Fruit fly (Drosophila melanogaster) whole organism, embryonic: ENCODE measurements around the gene Cp16.

ENCODE experiments used
- Abd-B ChIP-seq: fragments of 200-800 bp; sonication (Bioruptor generic); optimal IDR thresholded peaks from 2 replicates; lab custom pipeline; 2018; ENCODE audit warnings: missing biosample characterization, mild to moderate bottlenecking, missing genetic modification characterization, moderate library complexity
- B-H2 ChIP-seq: fragments of 200-800 bp; sonication (Bioruptor generic); optimal IDR thresholded peaks from 2 replicates; lab custom pipeline; 2018; ENCODE audit warnings: missing biosample characterization, mild to moderate bottlenecking, missing genetic modification characterization
- BEAF-32 ChIP-seq: fragments of 200-800 bp; sonication (Bioruptor generic); optimal IDR thresholded peaks from 3 replicates; lab custom pipeline; 2017; ENCODE audit warnings: missing biosample characterization, missing genetic modification characterization, mild to moderate bottlenecking, moderate library complexity, missing genetic modification reagents
- CG10274 ChIP-seq: fragments of 200-800 bp; sonication (Bioruptor generic); optimal IDR thresholded peaks from 3 replicates; lab custom pipeline; 2017; ENCODE audit warnings: missing biosample characterization, mild to moderate bottlenecking, missing genetic modification characterization
- CG11085 ChIP-seq: fragments of 200-800 bp; sonication (Bioruptor generic); IDR thresholded peaks from 2 replicates; pipeline ENCODE4 v1.3.6; 2022; ENCODE audit warnings: missing biosample characterization, missing genetic modification characterization
- CG11093 ChIP-seq: fragments of 200-800 bp; sonication (Bioruptor generic); IDR thresholded peaks from 3 replicates; pipeline ENCODE4 v1.3.6; 2022; ENCODE audit warnings: missing biosample characterization, missing genetic modification characterization
- CG13624 ChIP-seq: fragments of 200-800 bp; sonication (Bioruptor generic); optimal IDR thresholded peaks from 2 replicates; lab custom pipeline; 2016; ENCODE audit warnings: missing biosample characterization, missing genetic modification characterization
- CG14050 ChIP-seq: fragments of 200-800 bp; sonication (Bioruptor generic); IDR thresholded peaks from 3 replicates; pipeline ENCODE4 v1.3.6; 2022; ENCODE audit warnings: missing biosample characterization, missing genetic modification characterization
- CG14441 ChIP-seq: fragments of 200-800 bp; sonication (Bioruptor generic); IDR thresholded peaks from 2 replicates; pipeline ENCODE4 v1.3.6; 2022; ENCODE audit warnings: missing biosample characterization, missing genetic modification characterization
- CG14965 ChIP-seq: fragments of 200-800 bp; sonication (Bioruptor generic); optimal IDR thresholded peaks from 2 replicates; lab custom pipeline; 2016; ENCODE audit warnings: missing biosample characterization, missing genetic modification characterization, borderline replicate concordance
- CG1529 ChIP-seq: fragments of 200-800 bp; sonication (Bioruptor generic); optimal IDR thresholded peaks from 3 replicates; lab custom pipeline; 2018; ENCODE audit warnings: missing biosample characterization, missing genetic modification characterization
- CG1602 ChIP-seq: fragments of 200-800 bp; sonication (Bioruptor generic); optimal IDR thresholded peaks from 3 replicates; lab custom pipeline; 2016; ENCODE audit warnings: missing biosample characterization, missing genetic modification characterization
- CG17568 ChIP-seq: fragments of 200-800 bp; sonication (Bioruptor generic); optimal IDR thresholded peaks from 2 replicates; lab custom pipeline; 2018; ENCODE audit warnings: missing biosample characterization, mild to moderate bottlenecking, missing genetic modification characterization, moderate library complexity
- CG17912 ChIP-seq: fragments of 200-800 bp; sonication (Bioruptor generic); optimal IDR thresholded peaks from 2 replicates; lab custom pipeline; 2018; ENCODE audit warnings: missing biosample characterization, mild to moderate bottlenecking, missing genetic modification characterization
- CG18764 ChIP-seq: fragments of 200-800 bp; sonication (Bioruptor generic); optimal IDR thresholded peaks from 3 replicates; lab custom pipeline; 2016; ENCODE audit warnings: missing biosample characterization, missing genetic modification characterization
- CG3065 ChIP-seq: fragments of 200-800 bp; sonication (Bioruptor generic); optimal IDR thresholded peaks from 2 replicates; lab custom pipeline; 2016; ENCODE audit warnings: missing biosample characterization, missing genetic modification characterization
- CG3281 ChIP-seq: fragments of 200-800 bp; sonication (Bioruptor generic); optimal IDR thresholded peaks from 3 replicates; lab custom pipeline; 2017; ENCODE audit warnings: missing biosample characterization, mild to moderate bottlenecking, missing genetic modification characterization
- CG33213 ChIP-seq: fragments of 200-800 bp; sonication (Bioruptor generic); optimal IDR thresholded peaks from 3 replicates; lab custom pipeline; 2016; ENCODE audit warnings: missing biosample characterization, missing genetic modification characterization
- CG3407 ChIP-seq: fragments of 200-800 bp; sonication (Bioruptor generic); optimal IDR thresholded peaks from 2 replicates; lab custom pipeline; 2018; ENCODE audit warnings: missing biosample characterization, mild to moderate bottlenecking, missing genetic modification characterization
- CG34224 ChIP-seq: fragments of 200-800 bp; sonication (Bioruptor generic); IDR thresholded peaks from 3 replicates; pipeline ENCODE4 v1.3.6; 2022; ENCODE audit warnings: missing biosample characterization, missing genetic modification characterization; ENCODE audit not compliant: partially characterized antibody
- CG43689 ChIP-seq: fragments of 200-800 bp; sonication (Bioruptor generic); IDR thresholded peaks from 2 replicates; pipeline ENCODE4 v1.3.6; 2022; ENCODE audit warnings: missing biosample characterization, missing genetic modification characterization
- CG6683 ChIP-seq: fragments of 200-800 bp; sonication (Bioruptor generic); optimal IDR thresholded peaks from 2 replicates; lab custom pipeline; 2017; ENCODE audit warnings: missing biosample characterization, mild to moderate bottlenecking, missing genetic modification characterization, missing genetic modification reagents
- CG7357 ChIP-seq: fragments of 200-800 bp; sonication (Bioruptor generic); IDR thresholded peaks from 3 replicates; pipeline ENCODE4 v1.3.6; 2022; ENCODE audit warnings: missing biosample characterization, missing genetic modification characterization
- CG8478 ChIP-seq: fragments of >200 bp; optimal IDR thresholded peaks from 2 replicates; lab custom pipeline; 2018
- CG8924 ChIP-seq: fragments of 200-800 bp; optimal IDR thresholded peaks from 3 replicates; lab custom pipeline; 2019; ENCODE audit warnings: missing biosample characterization, mild to moderate bottlenecking, missing genetic modification characterization, moderate library complexity
- CG8944 ChIP-seq: fragments of 200-800 bp; sonication (Bioruptor generic); optimal IDR thresholded peaks from 3 replicates; lab custom pipeline; 2016; ENCODE audit warnings: missing biosample characterization, missing genetic modification characterization
- CG9609 ChIP-seq: fragments of 200-800 bp; sonication (Bioruptor generic); optimal IDR thresholded peaks from 3 replicates; lab custom pipeline; 2016; ENCODE audit warnings: missing biosample characterization, missing genetic modification characterization
- CG9727 ChIP-seq: fragments of 200-800 bp; sonication (Bioruptor generic); optimal IDR thresholded peaks from 3 replicates; lab custom pipeline; 2017; ENCODE audit warnings: missing biosample characterization, mild to moderate bottlenecking, missing genetic modification characterization
- CoRest ChIP-seq: fragments of 200-800 bp; sonication (Bioruptor generic); optimal IDR thresholded peaks from 3 replicates; lab custom pipeline; 2018; ENCODE audit warnings: missing biosample characterization, mild to moderate bottlenecking, missing genetic modification characterization, moderate library complexity
- CrebB ChIP-seq: fragments of 200-800 bp; sonication (Bioruptor generic); optimal IDR thresholded peaks from 3 replicates; lab custom pipeline; 2018; ENCODE audit warnings: missing biosample characterization, mild to moderate bottlenecking, missing genetic modification characterization
- Dp ChIP-seq: fragments of 200-800 bp; sonication (Bioruptor generic); optimal IDR thresholded peaks from 2 replicates; lab custom pipeline; 2018; ENCODE audit warnings: missing biosample characterization, mild to moderate bottlenecking, missing genetic modification characterization, moderate library complexity
- Dref ChIP-seq: fragments of 200-800 bp; sonication (Bioruptor generic); IDR thresholded peaks from 2 replicates; pipeline ENCODE4 v1.3.6; 2022; ENCODE audit warnings: missing biosample characterization, missing genetic modification characterization
- HLH54F ChIP-seq: fragments of 200-800 bp; sonication (Bioruptor generic); optimal IDR thresholded peaks from 3 replicates; lab custom pipeline; 2016; ENCODE audit warnings: missing biosample characterization, missing genetic modification characterization
- HmgD ChIP-seq: fragments of 200-800 bp; sonication (Bioruptor generic); optimal IDR thresholded peaks from 3 replicates; lab custom pipeline; 2016; ENCODE audit warnings: missing biosample characterization, missing genetic modification characterization
- Hr51 ChIP-seq, 2 experiments: fragments of 200-800 bp; sonication (Bioruptor generic); optimal IDR thresholded peaks; 2 replicates in 1 of 2; 3 replicates in 1 of 2; lab custom pipeline; 2016 to 2018; ENCODE audit warnings: missing biosample characterization in 2 of 2, missing genetic modification characterization in 2 of 2, mild to moderate bottlenecking in 1 of 2, moderate library complexity in 1 of 2
- NC2β ChIP-seq: fragments of 200-800 bp; sonication (Bioruptor generic); optimal IDR thresholded peaks from 2 replicates; lab custom pipeline; 2016; ENCODE audit warnings: missing biosample characterization, missing genetic modification characterization
- NFAT ChIP-seq: fragments of 200-800 bp; sonication (Bioruptor generic); IDR thresholded peaks from 2 replicates; pipeline ENCODE4 v1.3.6; 2022; ENCODE audit warnings: missing biosample characterization, missing genetic modification characterization
- Opbp ChIP-seq: fragments of 200-800 bp; sonication (Bioruptor generic); IDR thresholded peaks from 3 replicates; pipeline ENCODE4 v1.3.6; 2022; ENCODE audit warnings: missing biosample characterization, missing genetic modification characterization; ENCODE audit not compliant: partially characterized antibody
- exex ChIP-seq: fragments of 200-800 bp; sonication (Bioruptor generic); optimal IDR thresholded peaks from 4 replicates; lab custom pipeline; 2018; ENCODE audit warnings: missing biosample characterization, mild to moderate bottlenecking, missing genetic modification characterization, moderate library complexity
- eyg ChIP-seq: fragments of 200-800 bp; sonication (Bioruptor generic); optimal IDR thresholded peaks from 3 replicates; lab custom pipeline; 2016; ENCODE audit warnings: missing biosample characterization, missing genetic modification characterization
- jumu ChIP-seq: fragments of 200-800 bp; sonication (Bioruptor generic); optimal IDR thresholded peaks from 3 replicates; lab custom pipeline; 2016; ENCODE audit warnings: missing biosample characterization, missing genetic modification characterization
- kay ChIP-seq: fragments of 200-800 bp; sonication (Bioruptor generic); optimal IDR thresholded peaks from 2 replicates; lab custom pipeline; 2016; ENCODE audit warnings: missing biosample characterization, missing genetic modification characterization
- kni ChIP-seq: fragments of 200-800 bp; sonication (Bioruptor generic); optimal IDR thresholded peaks from 3 replicates; lab custom pipeline; 2017; ENCODE audit warnings: mild to moderate bottlenecking, missing biosample characterization, missing genetic modification reagents, missing genetic modification characterization
- knrl ChIP-seq: fragments of 200-800 bp; sonication (Bioruptor generic); IDR thresholded peaks from 3 replicates; pipeline ENCODE4 v1.3.6; 2022; ENCODE audit warnings: missing biosample characterization, missing genetic modification characterization; ENCODE audit not compliant: partially characterized antibody
- p53 ChIP-seq: fragments of 200-800 bp; sonication (Bioruptor generic); optimal IDR thresholded peaks from 2 replicates; lab custom pipeline; 2016; ENCODE audit warnings: missing biosample characterization, missing genetic modification characterization
- pan ChIP-seq, 4 experiments: fragments of >200 bp in 3 of 4; fragments of 200-800 bp in 1 of 4; sonication (Bioruptor generic) in 1 of 4; optimal IDR thresholded peaks in 3 of 4; IDR thresholded peaks in 1 of 4; 2 replicates each; pipeline versions ENCODE4 v1.3.6 to Lab custom; 2017 to 2022; ENCODE audit warnings: missing biosample characterization in 2 of 4, missing genetic modification characterization in 2 of 4, mixed read lengths in 1 of 4
- run ChIP-seq: fragments of 200-800 bp; sonication (Bioruptor generic); optimal IDR thresholded peaks from 3 replicates; lab custom pipeline; 2018; ENCODE audit warnings: missing biosample characterization, mild to moderate bottlenecking, missing genetic modification characterization
- sr ChIP-seq: fragments of 200-800 bp; sonication (Bioruptor generic); IDR thresholded peaks from 3 replicates; pipeline ENCODE4 v1.3.6; 2022; ENCODE audit warnings: missing biosample characterization, missing genetic modification characterization
- wdn ChIP-seq: fragments of 200-800 bp; sonication (Bioruptor generic); IDR thresholded peaks from 2 replicates; pipeline ENCODE4 v1.3.6; 2022; ENCODE audit warnings: missing biosample characterization, missing genetic modification characterization
- zf30C ChIP-seq: fragments of 200-800 bp; sonication (Bioruptor generic); optimal IDR thresholded peaks from 3 replicates; lab custom pipeline; 2018; ENCODE audit warnings: missing biosample characterization, mild to moderate bottlenecking, missing genetic modification characterization

Cp16 gene

DNA sequence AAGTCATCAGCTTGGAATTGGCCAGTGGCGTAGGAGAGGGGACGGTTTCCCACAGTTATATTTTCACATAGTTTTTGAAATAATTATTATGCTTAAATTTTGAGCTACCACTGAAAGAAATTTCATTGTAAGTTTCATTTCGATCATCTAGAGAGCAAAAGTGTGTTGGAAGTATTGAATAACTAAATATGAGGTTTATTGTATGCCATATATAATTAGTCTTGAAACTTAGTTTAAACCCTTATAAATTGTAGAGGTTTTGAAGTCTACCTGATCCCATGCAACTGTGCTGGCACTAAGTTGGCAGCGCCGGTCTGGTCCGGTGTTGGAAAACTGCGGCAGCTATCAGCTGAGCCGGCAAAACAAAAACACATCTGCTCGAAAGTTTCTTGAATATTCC is 10.6 kb upstream of the Cp16 start, which contains the start of the genes CG32022 and CG6511 (continued):
- TF ChIP-seq CG9609 (GFP tag; lab: Kevin White, UChicago) (peak; percentile 98), CG13624 (GFP tag; lab: Kevin White, UChicago) (peak; percentile 98), CG11093 (peak; percentile 97; the same call in 2 of the 3 replicates), CG8944 (GFP tag; lab: Kevin White, UChicago) (peak; percentile 97), eyg (GFP tag; lab: Kevin White, UChicago) (peak; percentile 95), Hr51 (GFP tag; optimal IDR thresholded peaks at IDR 0.05; lab: Kevin White, UChicago) (peak; percentile 97), Dp (GFP tag; lab: Kevin White, UChicago) (peak; percentile 46), HLH54F (GFP tag; lab: Kevin White, UChicago) (peak; percentile 99), p53 (GFP tag; lab: Kevin White, UChicago) (peak; percentile 91), NFAT (GFP tag; lab: Robert Waterston, UW) (peak; percentile 95), Opbp (GFP tag; lab: Robert Waterston, UW) (no peak), NC2β (GFP tag; lab: Kevin White, UChicago) (peak; percentile 95), CG14050 (peak; percentile 94), CG18764 (GFP tag; lab: Kevin White, UChicago) (peak; percentile 96), Dref (GFP tag; lab: Robert Waterston, UW) (peak; percentile 41), CG3065 (GFP tag; lab: Kevin White, UChicago) (peak; percentile 92), CG33213 (GFP tag; lab: Kevin White, UChicago) (peak; percentile 95), CG14965 (GFP tag; lab: Kevin White, UChicago) (peak; percentile 52), B-H2 (GFP tag; lab: Kevin White, UChicago) (peak; percentile 98), sr (peak; percentile 58; the same call in 1 of the 3 replicates), CG10274 (GFP tag; lab: Kevin White, UChicago) (peak; percentile 99), CG3281 (GFP tag; lab: Kevin White, UChicago) (peak; percentile 97), BEAF-32 (GFP tag; lab: Kevin White, UChicago) (peak; percentile 49), zf30C (peak; percentile 69), CG17912 (GFP tag; lab: Kevin White, UChicago) (peak; percentile 86), kni (GFP tag; lab: Kevin White, UChicago) (peak; percentile 92), CG9727 (GFP tag; lab: Kevin White, UChicago) (peak; percentile 97), CG14441 (GFP tag; lab: Robert Waterston, UW) (peak; percentile 95), CrebB (tag; lab: Kevin White, UChicago) (peak; percentile 94), kay (GFP tag; lab: Kevin White, UChicago) (peak; percentile 96), run (tag; lab: Kevin White, UChicago) (peak; percentile 86), CG17568 (GFP tag; lab: Kevin White, UChicago) (no peak), CG1529 (GFP tag; lab: Kevin White, UChicago) (peak; percentile 93), HmgD (peak; percentile 95), CG11085 (peak; percentile 93), CG8478 (lab: Kevin White, UChicago) (no peak), Abd-B (GFP tag; lab: Kevin White, UChicago) (peak; percentile 99), CG6683 (peak; percentile 86), CG43689 (GFP tag; lab: Robert Waterston, UW) (peak; percentile 84), knrl (no peak; the same call in 2 of the 3 replicates), CG34224 (GFP tag; lab: Robert Waterston, UW) (no peak; the same call in 2 of the 3 replicates), CG3407 (GFP tag; lab: Kevin White, UChicago) (peak; percentile 92), wdn (GFP tag; lab: Robert Waterston, UW) (peak; percentile 93), CG1602 (GFP tag; lab: Kevin White, UChicago) (peak; percentile 97), CoRest (peak; percentile 99), jumu (peak; percentile 97), CG8924 (tag; lab: Kevin White, UChicago) (peak; percentile 96), CG7357 (peak; percentile 95), exex (no peak), pan (optimal IDR thresholded peaks at IDR 0.05; lab: Kevin White, UChicago) (no peak), pan (GFP tag; optimal IDR thresholded peaks at IDR 0.05 in 1 of 2, IDR thresholded peaks at IDR 0.05 in 1 of 2) (peak in 1 of 2 experiments; percentile 94)
